Worm (Caenorhabditis elegans) whole organism, late embryonic: ENCODE data around the gene ger-1.

Source experiments
- F13H6.1 ChIP-seq: sonication (generic microtip); optimal IDR thresholded peaks from 2 replicates; lab custom pipeline; 2016; ENCODE audit warnings: missing genetic modification characterization, missing compliant biosample characterization
- ceh-9 ChIP-seq: sonication (generic microtip); optimal IDR thresholded peaks from 2 replicates; lab custom pipeline; 2016; ENCODE audit warnings: mild to moderate bottlenecking, missing genetic modification characterization, inconsistent platforms, missing compliant biosample characterization
- elt-2 ChIP-seq: sonication (generic microtip); optimal IDR thresholded peaks from 2 replicates; lab custom pipeline; 2016; ENCODE audit warnings: missing genetic modification reagents, missing genetic modification characterization, missing compliant biosample characterization
- fkh-10 ChIP-seq: fragments of 150-350 bp; optimal IDR thresholded peaks from 2 replicates; lab custom pipeline; 2014; ENCODE audit warnings: missing biosample characterization, missing genetic modification reagents, missing genetic modification characterization
- fkh-6 ChIP-seq: sonication (generic microtip); optimal IDR thresholded peaks from 2 replicates; lab custom pipeline; 2016; ENCODE audit warnings: missing genetic modification characterization, missing compliant biosample characterization
- lin-11 ChIP-seq: fragments of 200-800 bp; sonication (Bioruptor generic); optimal IDR thresholded peaks from 2 replicates; lab custom pipeline; 2018; ENCODE audit warnings: mild to moderate bottlenecking, missing genetic modification characterization, missing compliant biosample characterization
- nhr-11 ChIP-seq: fragments of 150-350 bp; optimal IDR thresholded peaks from 2 replicates; lab custom pipeline; 2014; ENCODE audit warnings: missing biosample characterization, missing genetic modification characterization
- npax-4 ChIP-seq: sonication (generic microtip); optimal IDR thresholded peaks from 2 replicates; lab custom pipeline; 2016; ENCODE audit warnings: missing genetic modification characterization, missing compliant biosample characterization
- pag-3 ChIP-seq: sonication (generic microtip); optimal IDR thresholded peaks from 2 replicates; lab custom pipeline; 2016; ENCODE audit warnings: missing compliant biosample characterization, missing genetic modification characterization, borderline replicate concordance
- pha-4 ChIP-seq: fragments of 150-350 bp; optimal IDR thresholded peaks from 2 replicates; lab custom pipeline; 2018; ENCODE audit warnings: missing biosample characterization, missing genetic modification reagents, missing genetic modification characterization
- rnt-1 ChIP-seq: sonication (generic microtip); optimal IDR thresholded peaks from 2 replicates; lab custom pipeline; 2016; ENCODE audit warnings: missing genetic modification characterization, missing compliant biosample characterization

DNA sequence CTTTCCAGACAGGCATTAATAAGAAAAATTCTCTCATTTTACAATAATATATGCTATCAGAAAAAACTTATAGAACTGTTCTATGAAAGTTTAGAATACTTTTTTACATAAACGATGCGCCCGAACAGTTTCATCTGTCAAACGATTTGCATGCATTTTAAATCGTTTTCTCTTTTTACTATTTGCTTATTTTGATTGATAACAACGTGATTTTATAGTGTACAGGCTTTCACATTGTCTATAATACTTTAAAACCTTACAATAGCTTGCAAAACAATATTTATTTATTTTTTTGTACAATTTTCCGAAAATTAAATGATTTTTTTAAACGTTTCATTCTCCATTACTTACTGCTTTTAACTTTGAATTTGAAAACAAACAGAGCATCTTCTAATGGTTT is 21.6 kb downstream of the ger-1 start, which contains the start of gene R01H2.7:
- TF ChIP-seq elt-2 (tag; lab: Kevin White, UChicago) (no peak), pha-4 (tag; lab: Kevin White, UChicago) (no peak), ceh-9 (tag; lab: Kevin White, UChicago) (no peak), pag-3 (tag; lab: Kevin White, UChicago) (no peak), F13H6.1 (tag; lab: Kevin White, UChicago) (no peak), rnt-1 (tag; lab: Kevin White, UChicago) (no peak), fkh-10 (GFP tag; lab: Kevin White, UChicago) (no peak), fkh-6 (tag; lab: Kevin White, UChicago) (no peak), nhr-11 (no peak), lin-11 (tag; lab: Kevin White, UChicago) (no peak), npax-4 (tag; lab: Kevin White, UChicago) (no peak)
